Worm (Caenorhabditis elegans): Measurements from ENCODE around the gene K05F1.6.

- no peak for TF ChIP-seq med-1 (GFP tag; optimal IDR thresholded peaks at IDR 0.05; ENCODE audit: insufficient read depth)
- TF ChIP-seq tab-1 (GFP tag; IDR thresholded peaks at IDR 0.05) = no peak
- no peak for TF ChIP-seq T22C8.4 (GFP tag; IDR thresholded peaks at IDR 0.05)
- TF ChIP-seq ref-1 (GFP tag; conservative IDR thresholded peaks at IDR 0.05) = no peak
- no peak for TF ChIP-seq flt-1 (GFP tag; IDR thresholded peaks at IDR 0.05)
- no peak for TF ChIP-seq ztf-23 (GFP tag; IDR thresholded peaks at IDR 0.05)
- TF ChIP-seq klf-2 (GFP tag; conservative IDR thresholded peaks at IDR 0.05) = no peak
Measured at ce11 chrII:5797348-5797977, 15.1 kb downstream of the K05F1.6 start, which contains the start of the genes msp-63 and msp-142.
